Fruit fly (Drosophila melanogaster): ENCODE measurements around the gene CG13999.

CG13999 gene

DNA sequence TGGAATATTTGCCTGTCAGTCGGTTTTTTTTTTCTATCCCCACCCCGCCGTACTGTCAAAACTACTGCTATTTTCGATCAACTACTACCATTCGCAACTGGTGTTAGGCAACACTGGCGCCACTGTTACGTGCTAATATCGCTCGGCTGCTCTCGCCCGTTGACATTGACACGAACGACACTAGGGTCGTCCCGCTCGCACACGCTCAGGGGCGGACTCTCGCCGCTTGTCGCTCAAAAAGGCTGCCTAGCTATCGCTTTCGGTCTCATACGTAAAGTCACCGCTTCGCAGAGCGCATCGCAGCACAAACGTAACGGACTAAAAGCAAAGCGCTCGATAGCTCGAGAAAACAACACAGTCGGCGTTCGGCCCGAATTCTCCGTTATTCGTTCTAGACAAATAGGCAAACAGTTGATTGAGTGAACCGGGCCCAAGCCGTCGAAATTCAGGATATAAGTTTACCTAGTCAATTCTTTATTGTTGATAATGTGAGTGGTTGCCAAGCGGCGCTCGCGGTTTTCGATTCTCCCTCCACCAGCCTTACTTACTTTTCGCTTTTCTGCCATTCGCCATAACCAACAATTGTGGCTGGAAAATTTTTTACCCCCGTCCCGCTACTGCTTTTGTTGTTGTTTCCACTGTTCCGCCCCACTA lies 26.2 kb upstream of the CG13999 start (continued):
- no peak for TF ChIP-seq pan (optimal IDR thresholded peaks at IDR 0.05)
- TF ChIP-seq pan (GFP tag; optimal IDR thresholded peaks at IDR 0.05 in 1 of 2, IDR thresholded peaks at IDR 0.05 in 1 of 2), result no peak
- no peak for TF ChIP-seq phol (tag; optimal IDR thresholded peaks at IDR 0.05)
- TF ChIP-seq dati (GFP tag; IDR thresholded peaks at IDR 0.05), result no peak
- TF ChIP-seq Rx (GFP tag; IDR thresholded peaks at IDR 0.05), result no peak
- TF ChIP-seq CG12219 (GFP tag; optimal IDR thresholded peaks at IDR 0.05), result peak; percentile 0
- peak; percentile 4 for TF ChIP-seq CG17385 (GFP tag; optimal IDR thresholded peaks at IDR 0.05)
- no peak for TF ChIP-seq CG14441 (GFP tag; IDR thresholded peaks at IDR 0.05)
- no peak for TF ChIP-seq CG32532 (GFP tag; IDR thresholded peaks at IDR 0.05)
- TF ChIP-seq CG1602 (GFP tag; optimal IDR thresholded peaks at IDR 0.05), result peak; percentile 2
- TF ChIP-seq CG2875 (GFP tag; optimal IDR thresholded peaks at IDR 0.05), result no peak
- no peak for TF ChIP-seq gfzf (GFP tag; optimal IDR thresholded peaks at IDR 0.05)
- TF ChIP-seq Camta (GFP tag; optimal IDR thresholded peaks at IDR 0.05), result peak; percentile 28
- TF ChIP-seq pita (GFP tag; optimal IDR thresholded peaks at IDR 0.05), result no peak
- TF ChIP-seq prd (optimal IDR thresholded peaks at IDR 0.05), result no peak
- TF ChIP-seq prd (GFP tag; IDR thresholded peaks at IDR 0.05), result no peak
- no peak for TF ChIP-seq so (GFP tag; IDR thresholded peaks at IDR 0.05)
- no peak for TF ChIP-seq jing (GFP tag; optimal IDR thresholded peaks at IDR 0.05)
- peak; percentile 47 for TF ChIP-seq Fer1 (GFP tag; optimal IDR thresholded peaks at IDR 0.05)
- no peak for TF ChIP-seq dimm (GFP tag; IDR thresholded peaks at IDR 0.05)
- no peak for TF ChIP-seq CG15479 (GFP tag; optimal IDR thresholded peaks at IDR 0.05)
- no peak for TF ChIP-seq CG8089 (GFP tag; optimal IDR thresholded peaks at IDR 0.05)
- peak; percentile 99 for TF ChIP-seq ftz-f1 (GFP tag; optimal IDR thresholded peaks at IDR 0.05)
- peak; percentile 16 for TF ChIP-seq CG17186 (GFP tag; optimal IDR thresholded peaks at IDR 0.05)
- no peak for TF ChIP-seq ranshi (GFP tag; IDR thresholded peaks at IDR 0.05)
- TF ChIP-seq sna (GFP tag; IDR thresholded peaks at IDR 0.05; ENCODE audit: partially characterized antibody), result no peak
- peak; percentile 72 for TF ChIP-seq CG8290 (GFP tag; optimal IDR thresholded peaks at IDR 0.05)
- TF ChIP-seq CG8290 (tag; optimal IDR thresholded peaks at IDR 0.05), result peak; percentile 84 to 95
- TF ChIP-seq sim (GFP tag; IDR thresholded peaks at IDR 0.05), result no peak
- TF ChIP-seq CG11398 (GFP tag; optimal IDR thresholded peaks at IDR 0.05), result no peak
- TF ChIP-seq BEAF-32 (GFP tag; optimal IDR thresholded peaks at IDR 0.05), result peak; percentile 35
- TF ChIP-seq nerfin-2 (GFP tag; IDR thresholded peaks at IDR 0.05; ENCODE audit: partially characterized antibody), result no peak
- no peak for TF ChIP-seq Bdp1 (GFP tag; optimal IDR thresholded peaks at IDR 0.05)
- TF ChIP-seq CG8281 (tag; optimal IDR thresholded peaks at IDR 0.05), result no peak
- no peak for TF ChIP-seq zen2 (GFP tag; IDR thresholded peaks at IDR 0.05; ENCODE audit: partially characterized antibody)
- no peak for TF ChIP-seq repo (GFP tag; optimal IDR thresholded peaks at IDR 0.05)
- no peak for TF ChIP-seq Sin3A (optimal IDR thresholded peaks at IDR 0.05)
- TF ChIP-seq corto (GFP tag; optimal IDR thresholded peaks at IDR 0.05), result no peak
- TF ChIP-seq hkb (optimal IDR thresholded peaks at IDR 0.05), result no peak
- no peak for TF ChIP-seq hkb (GFP tag; IDR thresholded peaks at IDR 0.05)
- no peak for TF ChIP-seq ato (GFP tag; IDR thresholded peaks at IDR 0.05; ENCODE audit: partially characterized antibody)
- TF ChIP-seq lola (GFP tag; optimal IDR thresholded peaks at IDR 0.05), result no peak
- no peak for TF ChIP-seq Ets65A (GFP tag)
- TF ChIP-seq CG18262 (tag; optimal IDR thresholded peaks at IDR 0.05), result peak; percentile 11
- TF ChIP-seq bab2 (GFP tag; optimal IDR thresholded peaks at IDR 0.05), result peak; percentile 51
- TF ChIP-seq pho (GFP tag; optimal IDR thresholded peaks at IDR 0.05), result peak; percentile 38
- TF ChIP-seq sima (GFP tag; optimal IDR thresholded peaks at IDR 0.05), result no peak
- TF ChIP-seq CG2116 (GFP tag; optimal IDR thresholded peaks at IDR 0.05), result no peak
- TF ChIP-seq Mes4 (GFP tag; optimal IDR thresholded peaks at IDR 0.05), result peak; percentile 23
- no peak for TF ChIP-seq CG43689 (GFP tag; IDR thresholded peaks at IDR 0.05)
- TF ChIP-seq CG13287 (GFP tag; IDR thresholded peaks at IDR 0.05; ENCODE audit: partially characterized antibody), result no peak
- TF ChIP-seq vnd (GFP tag; IDR thresholded peaks at IDR 0.05; ENCODE audit: partially characterized antibody), result no peak
